Worm (Caenorhabditis elegans) whole organism, L2 larva: ENCODE measurements around the gene nhr-159.

Source experiments
- R02D3.7 ChIP-seq: fragments of 150-350 bp; optimal IDR thresholded peaks from 2 replicates; lab custom pipeline; 2014; ENCODE audit warnings: missing biosample characterization, missing genetic modification characterization
- ceh-16 ChIP-seq: fragments of 150-350 bp; optimal IDR thresholded peaks from 2 replicates; lab custom pipeline; 2014; ENCODE audit warnings: missing biosample characterization, missing genetic modification characterization
- ceh-82 ChIP-seq: fragments of 150-350 bp; optimal IDR thresholded peaks from 2 replicates; lab custom pipeline; 2014; ENCODE audit warnings: missing biosample characterization, missing genetic modification characterization
- elt-1 ChIP-seq: fragments of 150-350 bp; optimal IDR thresholded peaks from 2 replicates; lab custom pipeline; 2014; ENCODE audit warnings: missing biosample characterization, missing genetic modification characterization
- elt-3 ChIP-seq: sonication (generic microtip); optimal IDR thresholded peaks from 2 replicates; lab custom pipeline; 2017; ENCODE audit warnings: missing biosample characterization, missing genetic modification characterization
- fos-1 ChIP-seq: fragments of 150-350 bp; optimal IDR thresholded peaks from 2 replicates; lab custom pipeline; 2014; ENCODE audit warnings: missing biosample characterization, missing genetic modification characterization
- lin-39 ChIP-seq: fragments of 150-350 bp; optimal IDR thresholded peaks from 2 replicates; lab custom pipeline; 2014; ENCODE audit warnings: missing biosample characterization, missing genetic modification reagents, missing genetic modification characterization
- mab-5 ChIP-seq: fragments of 150-350 bp; optimal IDR thresholded peaks from 2 replicates; lab custom pipeline; 2014; ENCODE audit warnings: missing biosample characterization, missing genetic modification characterization
- nhr-6 ChIP-seq: fragments of 150-350 bp; optimal IDR thresholded peaks from 2 replicates; lab custom pipeline; 2014; ENCODE audit warnings: missing biosample characterization, missing genetic modification characterization
- nhr-77 ChIP-seq: fragments of 150-350 bp; optimal IDR thresholded peaks from 2 replicates; lab custom pipeline; 2014; ENCODE audit warnings: missing biosample characterization, missing genetic modification characterization
- unc-55 ChIP-seq: fragments of 150-350 bp; sonication (generic microtip); optimal IDR thresholded peaks from 3 replicates; lab custom pipeline; 2014; ENCODE audit warnings: missing biosample characterization, missing genetic modification reagents, missing genetic modification characterization
- unc-62 ChIP-seq: fragments of 150-350 bp; optimal IDR thresholded peaks from 2 replicates; lab custom pipeline; 2014; ENCODE audit warnings: missing biosample characterization, missing genetic modification reagents, missing genetic modification characterization

DNA sequence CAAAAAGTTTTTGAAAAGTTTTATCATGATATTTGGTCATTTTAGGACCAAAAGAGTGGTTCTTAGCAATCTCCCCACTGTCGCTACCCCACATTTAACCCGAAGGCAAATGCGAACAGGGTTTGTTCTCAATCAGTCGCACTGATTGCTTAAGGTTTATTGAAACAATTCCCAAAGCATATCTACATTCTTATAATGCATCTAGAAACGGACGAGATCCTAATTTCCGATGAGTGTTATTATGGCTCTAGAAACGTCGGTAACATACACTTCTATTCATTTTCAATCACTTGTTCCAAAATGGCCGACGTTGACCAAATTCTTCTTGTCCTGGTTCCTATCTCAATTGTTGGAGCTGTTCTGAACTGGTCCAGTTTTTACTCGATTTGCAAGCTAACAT is 43.5 kb upstream of the nhr-159 start, which contains the start of gene srx-65:
- TF ChIP-seq fos-1 (tag; lab: Kevin White, UChicago) (no peak), mab-5 (tag; lab: Kevin White, UChicago) (no peak), nhr-6 (tag; lab: Kevin White, UChicago) (no peak), ceh-16 (no peak), R02D3.7 (no peak), ceh-82 (tag; lab: Kevin White, UChicago) (no peak), unc-62 (no peak), unc-55 (GFP tag; lab: Kevin White, UChicago) (no peak), elt-3 (tag; lab: Kevin White, UChicago) (no peak), nhr-77 (tag; lab: Kevin White, UChicago) (no peak), lin-39 (no peak), elt-1 (tag; lab: Kevin White, UChicago) (no peak)
